Fruit fly (Drosophila melanogaster) whole organism, embryonic: ENCODE results near the gene CG43292.

Experiments used
- Atf6 ChIP-seq: fragments of 200-800 bp; sonication (Bioruptor generic); IDR thresholded peaks from 2 replicates; pipeline ENCODE4 v1.3.6; 2022; ENCODE audit warnings: missing biosample characterization, missing genetic modification characterization
- CG11560 ChIP-seq: fragments of 200-800 bp; sonication (Bioruptor generic); IDR thresholded peaks from 3 replicates; pipeline ENCODE4 v1.3.6; 2022; ENCODE audit warnings: missing biosample characterization, missing genetic modification characterization
- CG12155 ChIP-seq: fragments of 200-800 bp; sonication (Bioruptor generic); optimal IDR thresholded peaks from 3 replicates; lab custom pipeline; 2016; ENCODE audit warnings: missing biosample characterization, missing genetic modification characterization
- CG13123 ChIP-seq: fragments of 200-800 bp; sonication (Bioruptor generic); optimal IDR thresholded peaks from 2 replicates; lab custom pipeline; 2016; ENCODE audit warnings: missing biosample characterization, missing genetic modification characterization
- CG13287 ChIP-seq: fragments of 200-800 bp; sonication (Bioruptor generic); IDR thresholded peaks from 2 replicates; pipeline ENCODE4 v1.3.6; 2022; ENCODE audit warnings: missing biosample characterization, missing genetic modification characterization; ENCODE audit not compliant: partially characterized antibody
- CG2199 ChIP-seq: fragments of 200-800 bp; sonication (Bioruptor generic); IDR thresholded peaks from 3 replicates; pipeline ENCODE4 v1.3.6; 2022; ENCODE audit warnings: missing biosample characterization, missing genetic modification characterization
- CG34422 ChIP-seq: fragments of 200-800 bp; sonication (Bioruptor generic); IDR thresholded peaks from 3 replicates; pipeline ENCODE4 v1.3.6; 2022; ENCODE audit warnings: missing biosample characterization, missing genetic modification characterization
- CG42726 ChIP-seq: fragments of 200-800 bp; sonication (Bioruptor generic); IDR thresholded peaks from 2 replicates; pipeline ENCODE4 v1.3.6; 2022; ENCODE audit warnings: missing biosample characterization, missing genetic modification characterization; ENCODE audit not compliant: partially characterized antibody
- CG4707 ChIP-seq: fragments of 200-800 bp; sonication (Bioruptor generic); optimal IDR thresholded peaks from 2 replicates; lab custom pipeline; 2018; ENCODE audit warnings: missing biosample characterization, mild to moderate bottlenecking, missing genetic modification characterization, moderate library complexity
- CG7839 ChIP-seq: fragments of 200-800 bp; sonication (Bioruptor generic); optimal IDR thresholded peaks from 3 replicates; lab custom pipeline; 2018; ENCODE audit warnings: missing biosample characterization, mild to moderate bottlenecking, missing genetic modification characterization, moderate library complexity
- CG8290 ChIP-seq, 3 experiments: fragments of 200-800 bp; sonication (Bioruptor generic); optimal IDR thresholded peaks; 2 replicates each; lab custom pipeline; 2016 to 2019; ENCODE audit warnings: missing biosample characterization in 3 of 3, missing genetic modification characterization in 3 of 3, mild to moderate bottlenecking in 2 of 3, moderate library complexity in 1 of 3
- D19A ChIP-seq: fragments of 200-800 bp; optimal IDR thresholded peaks from 3 replicates; lab custom pipeline; 2019; ENCODE audit warnings: missing biosample characterization, mild to moderate bottlenecking, missing genetic modification characterization, moderate library complexity
- D19B ChIP-seq: fragments of 200-800 bp; sonication (Bioruptor generic); optimal IDR thresholded peaks from 2 replicates; lab custom pipeline; 2017; ENCODE audit warnings: missing biosample characterization, mild to moderate bottlenecking, missing genetic modification characterization
- Ets65A ChIP-seq: fragments of 200-800 bp; sonication (Bioruptor generic); peaks from one replicate; lab custom pipeline; 2016; ENCODE audit warnings: missing biosample characterization, missing genetic modification characterization
- GATAe ChIP-seq: fragments of 200-800 bp; sonication (Bioruptor generic); conservative IDR thresholded peaks from 2 replicates; pipeline ENCODE4 v1.3.6; 2022; ENCODE audit warnings: missing biosample characterization, missing genetic modification characterization
- Hr78 ChIP-seq, 2 experiments: fragments of 200-800 bp in 1 of 2; fragments of >200 bp in 1 of 2; sonication (Bioruptor generic) in 1 of 2; optimal IDR thresholded peaks; 2 replicates each; lab custom pipeline; 2017 to 2019; ENCODE audit warnings: missing biosample characterization in 2 of 2, missing genetic modification characterization in 2 of 2, mild to moderate bottlenecking in 1 of 2, moderate library complexity in 1 of 2
- Med ChIP-seq: fragments of 200-800 bp; sonication (Bioruptor generic); peaks from one replicate; lab custom pipeline; 2016; ENCODE audit warnings: missing biosample characterization, missing genetic modification characterization, mild to moderate bottlenecking, inconsistent platforms, moderate library complexity
- Sox100B ChIP-seq: fragments of 200-800 bp; sonication (Bioruptor generic); optimal IDR thresholded peaks from 3 replicates; lab custom pipeline; 2018; ENCODE audit warnings: missing biosample characterization, mild to moderate bottlenecking, missing genetic modification characterization
- ac ChIP-seq: fragments of 200-800 bp; sonication (Bioruptor generic); optimal IDR thresholded peaks from 3 replicates; lab custom pipeline; 2017; ENCODE audit warnings: missing biosample characterization, mild to moderate bottlenecking, missing genetic modification characterization
- caup ChIP-seq: fragments of 200-800 bp; sonication (Bioruptor generic); optimal IDR thresholded peaks from 3 replicates; lab custom pipeline; 2017; ENCODE audit warnings: missing biosample characterization, mild to moderate bottlenecking, missing genetic modification characterization, moderate library complexity; ENCODE audit not compliant: severe bottlenecking
- chinmo ChIP-seq: fragments of 200-800 bp; sonication (Bioruptor generic); IDR thresholded peaks from 4 replicates; pipeline ENCODE4 v1.3.6; 2022; ENCODE audit warnings: missing biosample characterization, missing genetic modification characterization; ENCODE audit not compliant: partially characterized antibody
- corto ChIP-seq: fragments of 200-800 bp; sonication (Bioruptor generic); optimal IDR thresholded peaks from 2 replicates; lab custom pipeline; 2016; ENCODE audit warnings: missing biosample characterization, mild to moderate bottlenecking, missing genetic modification characterization, moderate library complexity
- exex ChIP-seq: fragments of 200-800 bp; sonication (Bioruptor generic); optimal IDR thresholded peaks from 4 replicates; lab custom pipeline; 2018; ENCODE audit warnings: missing biosample characterization, mild to moderate bottlenecking, missing genetic modification characterization, moderate library complexity
- gce ChIP-seq: fragments of 200-800 bp; sonication (Bioruptor generic); IDR thresholded peaks from 3 replicates; pipeline ENCODE4 v1.3.6; 2022; ENCODE audit warnings: missing biosample characterization, missing genetic modification characterization
- gcm ChIP-seq: fragments of 200-800 bp; sonication (Bioruptor generic); optimal IDR thresholded peaks from 2 replicates; lab custom pipeline; 2019; ENCODE audit warnings: missing biosample characterization, mild to moderate bottlenecking, missing genetic modification characterization, moderate library complexity
- grau ChIP-seq: fragments of 200-800 bp; optimal IDR thresholded peaks from 3 replicates; lab custom pipeline; 2019; ENCODE audit warnings: missing biosample characterization, mild to moderate bottlenecking, missing genetic modification characterization, moderate library complexity
- grn ChIP-seq: fragments of 200-800 bp; sonication (Bioruptor generic); optimal IDR thresholded peaks from 3 replicates; lab custom pipeline; 2017; ENCODE audit warnings: missing biosample characterization, missing genetic modification characterization
- gro ChIP-seq: fragments of 200-800 bp; sonication (Bioruptor generic); optimal IDR thresholded peaks from 2 replicates; lab custom pipeline; 2016; ENCODE audit warnings: missing biosample characterization, missing genetic modification characterization
- lab ChIP-seq: fragments of 200-800 bp; sonication (Bioruptor generic); optimal IDR thresholded peaks from 3 replicates; lab custom pipeline; 2017; ENCODE audit warnings: missing biosample characterization, missing genetic modification characterization, mild to moderate bottlenecking, moderate library complexity, missing genetic modification reagents
- mirr ChIP-seq: fragments of 200-800 bp; sonication (Bioruptor generic); optimal IDR thresholded peaks from 3 replicates; lab custom pipeline; 2018; ENCODE audit warnings: missing biosample characterization, mild to moderate bottlenecking, missing genetic modification characterization
- oc ChIP-seq: fragments of 200-800 bp; sonication (Bioruptor generic); optimal IDR thresholded peaks from 2 replicates; lab custom pipeline; 2018; ENCODE audit warnings: missing biosample characterization, mild to moderate bottlenecking, missing genetic modification characterization, moderate library complexity
- pb ChIP-seq: fragments of 200-800 bp; sonication (Bioruptor generic); optimal IDR thresholded peaks from 3 replicates; lab custom pipeline; 2016; ENCODE audit warnings: missing biosample characterization, missing genetic modification characterization
- pho ChIP-seq: fragments of 200-800 bp; sonication (Bioruptor generic); optimal IDR thresholded peaks from 2 replicates; lab custom pipeline; 2016; ENCODE audit warnings: missing biosample characterization, missing genetic modification characterization
- pum ChIP-seq: fragments of 200-800 bp; sonication (Bioruptor generic); optimal IDR thresholded peaks from 2 replicates; lab custom pipeline; 2016; ENCODE audit warnings: missing biosample characterization, missing genetic modification characterization
- schlank ChIP-seq: fragments of 200-800 bp; sonication (Bioruptor generic); optimal IDR thresholded peaks from 2 replicates; lab custom pipeline; 2018; ENCODE audit warnings: missing biosample characterization, mild to moderate bottlenecking, missing genetic modification characterization
- sens ChIP-seq: fragments of 200-800 bp; sonication (Bioruptor generic); peaks from one replicate; lab custom pipeline; 2016; ENCODE audit warnings: missing biosample characterization, missing genetic modification characterization
- stc ChIP-seq: fragments of 200-800 bp; sonication (Bioruptor generic); IDR thresholded peaks from 2 replicates; pipeline ENCODE4 v1.3.6; 2022; ENCODE audit warnings: missing biosample characterization, missing genetic modification characterization
- stwl ChIP-seq: fragments of 200-800 bp; sonication (Bioruptor generic); optimal IDR thresholded peaks from 3 replicates; lab custom pipeline; 2018; ENCODE audit warnings: missing biosample characterization, mild to moderate bottlenecking, missing genetic modification characterization, moderate library complexity
- ttk ChIP-seq: fragments of 200-800 bp; sonication (Bioruptor generic); IDR thresholded peaks from 2 replicates; pipeline ENCODE4 v2.1.2; 2022; ENCODE audit warnings: missing biosample characterization, missing genetic modification characterization

Gene CG43292

DNA sequence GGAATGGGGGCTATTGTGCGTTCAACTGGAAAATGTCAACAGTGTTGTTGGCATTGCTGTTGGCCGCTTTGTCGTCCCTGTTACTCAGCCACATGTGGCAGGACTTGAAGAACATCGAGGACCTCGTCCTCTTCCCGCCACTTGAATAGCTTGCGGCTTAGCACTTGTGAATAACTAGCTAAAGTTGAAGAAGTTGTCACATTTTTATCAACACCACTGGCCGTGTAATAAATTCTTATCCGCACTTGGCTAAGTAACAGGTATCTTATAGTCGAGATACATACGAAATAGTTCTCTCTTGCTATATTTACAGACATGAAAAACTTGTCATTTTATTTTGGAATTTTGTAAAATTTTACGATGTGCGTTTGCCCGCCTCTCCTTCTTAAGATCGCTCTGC lies at the start of gene CG43292:
Gene CG43292 (plus strand): TSS at position 301 of the 400 bp plus-strand sequence.
- TF ChIP-seq mirr (no peak), D19B (GFP tag; lab: Kevin White, UChicago) (no peak), Atf6 (no peak), ttk (GFP tag; lab: Robert Waterston, UW) (no peak), ac (GFP tag; lab: Kevin White, UChicago) (no peak), grau (tag; lab: Kevin White, UChicago) (no peak), Hr78 (GFP tag; optimal IDR thresholded peaks at IDR 0.05; lab: Kevin White, UChicago) (no peak), caup (no peak), pb (no peak), gro (GFP tag; lab: Kevin White, UChicago) (no peak), oc (tag; lab: Kevin White, UChicago) (no peak), corto (GFP tag; lab: Kevin White, UChicago) (no peak), gce (no peak), CG34422 (GFP tag; lab: Robert Waterston, UW) (no peak), CG7839 (no peak), pho (GFP tag; lab: Kevin White, UChicago) (no peak), CG13123 (GFP tag; lab: Kevin White, UChicago) (no peak), D19A (tag; lab: Kevin White, UChicago) (no peak), stc (GFP tag; lab: Robert Waterston, UW) (no peak)

DNA sequence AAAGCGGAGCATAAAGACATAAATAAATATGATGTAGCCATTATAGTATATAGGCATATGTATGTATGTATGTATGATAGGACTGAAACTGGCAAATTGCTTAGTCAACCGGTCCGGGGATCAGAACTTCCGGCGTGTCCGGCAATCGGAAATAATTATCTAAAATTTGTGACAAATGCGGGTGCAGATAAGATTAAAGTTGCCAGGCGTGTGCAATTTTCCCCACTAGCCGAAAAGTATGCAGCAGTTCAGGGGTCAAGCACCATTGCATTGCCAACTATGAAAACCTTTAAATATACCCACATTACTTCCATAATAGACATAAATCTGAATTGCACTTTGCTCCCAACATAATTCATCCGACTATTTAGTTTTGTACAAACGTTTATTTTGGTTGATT lies 43.1 kb upstream of the CG43292 start:
- peak; percentile 19 for TF ChIP-seq gcm (GFP tag; lab: Kevin White, UChicago)
- peak; percentile 47 for TF ChIP-seq grn (GFP tag; lab: Kevin White, UChicago)
- peak; percentile 11 for TF ChIP-seq mirr
- peak; percentile 65 for TF ChIP-seq GATAe
- 0 out of 4 replicates have a peak, but pooled peaks have one; percentile 57 for TF ChIP-seq chinmo (GFP tag; lab: Robert Waterston, UW)
- TF ChIP-seq stwl, result peak; percentile 15
- TF ChIP-seq CG13287, result 0 out of 2 replicates have a peak, but pooled peaks have one; percentile 7
- TF ChIP-seq lab (GFP tag; lab: Kevin White, UChicago), result peak; percentile 64
- TF ChIP-seq CG8290 (GFP tag; optimal IDR thresholded peaks at IDR 0.05; lab: Kevin White, UChicago), result no peak
- peak in 1 of 2 experiments; percentile 30 for TF ChIP-seq CG8290 (tag; optimal IDR thresholded peaks at IDR 0.05; lab: Kevin White, UChicago)
- TF ChIP-seq CG2199 (GFP tag; lab: Robert Waterston, UW), result peak; percentile 60; the same call in 2 of the 3 replicates
- TF ChIP-seq Hr78 (GFP tag; optimal IDR thresholded peaks at IDR 0.05; lab: Kevin White, UChicago), result no peak
- TF ChIP-seq CG12155 (GFP tag; lab: Kevin White, UChicago), result no peak
- TF ChIP-seq exex (tag; lab: Kevin White, UChicago), result peak; percentile 74
- no peak for TF ChIP-seq CG11560 (tag; lab: Robert Waterston, UW)
- no peak for TF ChIP-seq CG4707 (GFP tag; lab: Kevin White, UChicago)
- TF ChIP-seq, all 482 proteins: peak for 11

DNA sequence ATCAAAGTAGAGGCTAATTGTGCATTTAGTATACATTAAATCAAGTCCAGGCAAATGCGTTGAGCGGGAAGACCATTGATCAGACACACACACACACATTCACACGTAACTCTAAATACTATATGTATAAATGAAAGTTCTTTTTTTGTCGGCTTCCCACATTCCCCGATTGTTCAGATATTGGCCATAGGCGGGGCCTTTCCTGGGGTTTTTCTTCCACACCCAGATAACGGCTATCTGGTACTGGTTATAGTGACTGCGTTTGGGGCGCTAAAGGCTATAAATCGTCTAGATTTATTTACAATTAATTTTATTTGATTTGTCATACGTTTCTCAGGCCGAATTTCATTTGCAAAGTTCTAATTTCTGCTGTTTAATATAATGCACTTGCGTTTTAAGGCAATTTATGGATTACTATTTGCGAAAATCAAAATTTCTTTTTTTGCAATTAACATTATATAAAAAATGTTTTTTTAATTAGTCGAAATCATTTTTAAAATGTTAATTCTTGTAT lies 42.5 kb upstream of the CG43292 start:
- TF ChIP-seq CG42726 (GFP tag; lab: Robert Waterston, UW) (no peak), Sox100B (peak; percentile 13), schlank (tag; lab: Kevin White, UChicago) (no peak), pum (GFP tag; lab: Kevin White, UChicago) (no peak), Med (peak; percentile 30), CG2199 (GFP tag; lab: Robert Waterston, UW) (peak; percentile 62; the same call in 2 of the 3 replicates), Ets65A (GFP tag; lab: Kevin White, UChicago) (peak; percentile 53), sens (peak; percentile 56)
